Worm (Caenorhabditis elegans): Measurements from ENCODE around the gene clec-178.
A peak's percentile ranks its signal among the peaks of the same experiment; 100 is the strongest.

The clec-178 gene

ce11 chrIV:5659461-5659860 is 5.7 kb downstream of the clec-178 start (continued):
- TF ChIP-seq F37D6.2 (tag; optimal IDR thresholded peaks at IDR 0.05), result no peak
- TF ChIP-seq ZK337.2 (GFP tag; IDR thresholded peaks at IDR 0.05), result no peak
- TF ChIP-seq ztf-7 (tag; optimal IDR thresholded peaks at IDR 0.05), result no peak
- TF ChIP-seq mes-2 (tag; optimal IDR thresholded peaks at IDR 0.05; ENCODE audit: poor library complexity, severe bottlenecking), result peak; percentile 47
- TF ChIP-seq lsy-2 (tag; optimal IDR thresholded peaks at IDR 0.05), result no peak
- TF ChIP-seq unc-62 (GFP tag; optimal IDR thresholded peaks at IDR 0.05 in 1 of 2), result peak in 1 of 2 experiments; percentile 53
- no peak for TF ChIP-seq unc-62 (tag; optimal IDR thresholded peaks at IDR 0.05)
- TF ChIP-seq vab-7 (GFP tag; IDR thresholded peaks at IDR 0.05), result no peak
- TF ChIP-seq lim-7 (GFP tag; IDR thresholded peaks at IDR 0.05), result no peak
- TF ChIP-seq cey-2 (tag; optimal IDR thresholded peaks at IDR 0.05; ENCODE audit: borderline replicate concordance, insufficient read depth), result no peak
- TF ChIP-seq fos-1 (tag; optimal IDR thresholded peaks at IDR 0.05), result no peak
- TF ChIP-seq hmg-1.1 (GFP tag; IDR thresholded peaks at IDR 0.05), result 0 out of 2 replicates have a peak, but pooled peaks have one; percentile 13
- TF ChIP-seq egl-43 (GFP tag; IDR thresholded peaks at IDR 0.05), result no peak
- TF ChIP-seq Y105C5A.15 (GFP tag; IDR thresholded peaks at IDR 0.05), result no peak
- no peak for TF ChIP-seq lin-15B (tag; optimal IDR thresholded peaks at IDR 0.05)
- no peak for TF ChIP-seq lin-13 (GFP tag; optimal IDR thresholded peaks at IDR 0.05)
- no peak for TF ChIP-seq lin-38 (GFP tag; IDR thresholded peaks at IDR 0.05)
- TF ChIP-seq nhr-6 (tag; optimal IDR thresholded peaks at IDR 0.05), result no peak
- TF ChIP-seq ama-1 (optimal IDR thresholded peaks at IDR 0.05), result no peak
- TF ChIP-seq ceh-62 (tag; optimal IDR thresholded peaks at IDR 0.05), result no peak
- no peak for TF ChIP-seq sdz-12 (GFP tag; optimal IDR thresholded peaks at IDR 0.05)
- no peak for TF ChIP-seq fkh-10 (GFP tag; optimal IDR thresholded peaks at IDR 0.05)
- TF ChIP-seq zip-11 (GFP tag; IDR thresholded peaks at IDR 0.05), result no peak
- TF ChIP-seq zfp-2 (tag; optimal IDR thresholded peaks at IDR 0.05), result no peak
- TF ChIP-seq jun-1 (tag; optimal IDR thresholded peaks at IDR 0.05), result no peak
- no peak for TF ChIP-seq lin-39 (tag; optimal IDR thresholded peaks at IDR 0.05)
- TF ChIP-seq spr-1 (tag; optimal IDR thresholded peaks at IDR 0.05), result no peak
- no peak for TF ChIP-seq snpc-4 (tag; optimal IDR thresholded peaks at IDR 0.05)
- no peak for TF ChIP-seq aly-2 (tag; optimal IDR thresholded peaks at IDR 0.05)
- TF ChIP-seq daf-12 (tag; optimal IDR thresholded peaks at IDR 0.05), result no peak
- TF ChIP-seq nhr-10 (tag; optimal IDR thresholded peaks at IDR 0.05), result no peak
- no peak for TF ChIP-seq nhr-76 (tag; optimal IDR thresholded peaks at IDR 0.05)
- no peak for TF ChIP-seq madf-5 (GFP tag; IDR thresholded peaks at IDR 0.05)
- TF ChIP-seq F26F4.8 (GFP tag; conservative IDR thresholded peaks at IDR 0.05), result no peak
- TF ChIP-seq daf-19 (GFP tag; conservative IDR thresholded peaks at IDR 0.05), result no peak
- TF ChIP-seq mxl-2 (GFP tag; conservative IDR thresholded peaks at IDR 0.05), result no peak
- peak; percentile 26 for TF ChIP-seq nhr-77 (tag; optimal IDR thresholded peaks at IDR 0.05)
- TF ChIP-seq dve-1 (tag; optimal IDR thresholded peaks at IDR 0.05; ENCODE audit: insufficient read depth), result peak; percentile 83
- no peak for TF ChIP-seq nhr-25 (tag; optimal IDR thresholded peaks at IDR 0.05; ENCODE audit: borderline replicate concordance, insufficient read depth)
- no peak for TF ChIP-seq T20F7.1 (GFP tag; optimal IDR thresholded peaks at IDR 0.05)
- TF ChIP-seq ceh-32 (tag; optimal IDR thresholded peaks at IDR 0.05; ENCODE audit: poor library complexity), result no peak
- peak; percentile 90 for TF ChIP-seq dmd-6 (GFP tag; IDR thresholded peaks at IDR 0.05)
- no peak for TF ChIP-seq nhr-41 (GFP tag; IDR thresholded peaks at IDR 0.05)
- TF ChIP-seq zip-2 (tag; optimal IDR thresholded peaks at IDR 0.05), result no peak
- TF ChIP-seq madf-9 (GFP tag; conservative IDR thresholded peaks at IDR 0.05), result no peak
- TF ChIP-seq gei-8 (GFP tag; optimal IDR thresholded peaks at IDR 0.05), result no peak
- no peak for TF ChIP-seq nhr-111 (GFP tag; optimal IDR thresholded peaks at IDR 0.05)
- no peak for TF ChIP-seq ceh-28 (tag; optimal IDR thresholded peaks at IDR 0.05)
